Fruit fly (Drosophila melanogaster) whole organism, embryonic: Measurements from ENCODE around the gene CG33286.

Experiments used
- Adf1 ChIP-seq: fragments of 200-800 bp; sonication (Bioruptor generic); IDR thresholded peaks from 2 replicates; pipeline ENCODE4 v1.3.6; 2022; ENCODE audit warnings: missing biosample characterization, missing genetic modification characterization
- B-H1 ChIP-seq: fragments of 200-800 bp; sonication (Bioruptor generic); IDR thresholded peaks from 3 replicates; pipeline ENCODE4 v1.3.6; 2022; ENCODE audit warnings: missing biosample characterization, missing genetic modification characterization
- B-H2 ChIP-seq: fragments of 200-800 bp; sonication (Bioruptor generic); optimal IDR thresholded peaks from 2 replicates; lab custom pipeline; 2018; ENCODE audit warnings: missing biosample characterization, mild to moderate bottlenecking, missing genetic modification characterization
- CG10321 ChIP-seq: fragments of 200-800 bp; sonication (Bioruptor generic); IDR thresholded peaks from 2 replicates; pipeline ENCODE4 v1.3.6; 2022; ENCODE audit warnings: missing biosample characterization, missing genetic modification characterization
- CG10979 ChIP-seq: fragments of 200-800 bp; sonication (Bioruptor generic); optimal IDR thresholded peaks from 2 replicates; lab custom pipeline; 2018; ENCODE audit warnings: missing biosample characterization, mild to moderate bottlenecking, missing genetic modification characterization, moderate library complexity
- CG11085 ChIP-seq: fragments of 200-800 bp; sonication (Bioruptor generic); IDR thresholded peaks from 2 replicates; pipeline ENCODE4 v1.3.6; 2022; ENCODE audit warnings: missing biosample characterization, missing genetic modification characterization
- CG12104 ChIP-seq: fragments of 200-800 bp; sonication (Bioruptor generic); optimal IDR thresholded peaks from 3 replicates; lab custom pipeline; 2016; ENCODE audit warnings: missing biosample characterization, missing genetic modification characterization
- CG12769 ChIP-seq: fragments of 200-800 bp; sonication (Bioruptor generic); optimal IDR thresholded peaks from 2 replicates; lab custom pipeline; 2019; ENCODE audit warnings: missing biosample characterization, mild to moderate bottlenecking, missing genetic modification characterization, moderate library complexity
- CG14014 ChIP-seq: fragments of 200-800 bp; sonication (Bioruptor generic); IDR thresholded peaks from 2 replicates; pipeline ENCODE4 v1.3.6; 2022; ENCODE audit warnings: missing biosample characterization, missing genetic modification characterization
- CG16779 ChIP-seq: fragments of 200-800 bp; sonication (Bioruptor generic); IDR thresholded peaks from 2 replicates; pipeline ENCODE4 v1.3.6; 2022; ENCODE audit warnings: missing biosample characterization, missing genetic modification characterization
- CG17186 ChIP-seq: fragments of 200-800 bp; sonication (Bioruptor generic); optimal IDR thresholded peaks from 3 replicates; lab custom pipeline; 2017; ENCODE audit warnings: missing biosample characterization, missing genetic modification reagents, missing genetic modification characterization
- CG18011 ChIP-seq: fragments of 200-800 bp; sonication (Bioruptor generic); optimal IDR thresholded peaks from 2 replicates; lab custom pipeline; 2017; ENCODE audit warnings: missing biosample characterization, missing genetic modification characterization, mild to moderate bottlenecking, moderate library complexity, missing genotype
- CG18764 ChIP-seq: fragments of 200-800 bp; sonication (Bioruptor generic); optimal IDR thresholded peaks from 3 replicates; lab custom pipeline; 2016; ENCODE audit warnings: missing biosample characterization, missing genetic modification characterization
- CG2199 ChIP-seq: fragments of 200-800 bp; sonication (Bioruptor generic); IDR thresholded peaks from 3 replicates; pipeline ENCODE4 v1.3.6; 2022; ENCODE audit warnings: missing biosample characterization, missing genetic modification characterization
- CG2202 ChIP-seq: fragments of 200-800 bp; sonication (Bioruptor generic); optimal IDR thresholded peaks from 2 replicates; lab custom pipeline; 2018; ENCODE audit warnings: missing biosample characterization, mild to moderate bottlenecking, missing genetic modification characterization
- CG31365 ChIP-seq: fragments of 200-800 bp; sonication (Bioruptor generic); optimal IDR thresholded peaks from 2 replicates; lab custom pipeline; 2018; ENCODE audit warnings: missing biosample characterization, mild to moderate bottlenecking, missing genetic modification characterization
- CG42726 ChIP-seq: fragments of 200-800 bp; sonication (Bioruptor generic); IDR thresholded peaks from 2 replicates; pipeline ENCODE4 v1.3.6; 2022; ENCODE audit warnings: missing biosample characterization, missing genetic modification characterization; ENCODE audit not compliant: partially characterized antibody
- CG4282 ChIP-seq: fragments of 200-800 bp; sonication (Bioruptor generic); optimal IDR thresholded peaks from 2 replicates; lab custom pipeline; 2016; ENCODE audit warnings: missing biosample characterization, missing genetic modification characterization
- CG4328 ChIP-seq: fragments of 200-800 bp; sonication (Bioruptor generic); optimal IDR thresholded peaks from 3 replicates; lab custom pipeline; 2017; ENCODE audit warnings: missing biosample characterization, missing genetic modification reagents, missing genetic modification characterization
- CG4820 ChIP-seq: fragments of 200-800 bp; sonication (Bioruptor generic); optimal IDR thresholded peaks from 3 replicates; lab custom pipeline; 2016; ENCODE audit warnings: missing biosample characterization, missing genetic modification characterization
- CG6654 ChIP-seq: fragments of 200-800 bp; sonication (Bioruptor generic); optimal IDR thresholded peaks from 2 replicates; lab custom pipeline; 2017; ENCODE audit warnings: missing biosample characterization, mild to moderate bottlenecking, missing genetic modification characterization
- CG6854 ChIP-seq: fragments of 200-800 bp; sonication (Bioruptor generic); optimal IDR thresholded peaks from 3 replicates; lab custom pipeline; 2017; ENCODE audit warnings: missing biosample characterization, mild to moderate bottlenecking, missing genetic modification characterization
- CG7987 ChIP-seq: fragments of 200-800 bp; sonication (Bioruptor generic); optimal IDR thresholded peaks from 2 replicates; lab custom pipeline; 2018; ENCODE audit warnings: missing biosample characterization, mild to moderate bottlenecking, missing genetic modification characterization, moderate library complexity
- CG9797 ChIP-seq: fragments of 200-800 bp; sonication (Bioruptor generic); optimal IDR thresholded peaks from 3 replicates; lab custom pipeline; 2018; ENCODE audit warnings: missing biosample characterization, mild to moderate bottlenecking, missing genetic modification characterization
- Deaf1 ChIP-seq: fragments of 200-800 bp; optimal IDR thresholded peaks from 3 replicates; lab custom pipeline; 2019; ENCODE audit warnings: missing biosample characterization, mild to moderate bottlenecking, missing genetic modification characterization, moderate library complexity
- H2.0 ChIP-seq: fragments of 200-800 bp; sonication (Bioruptor generic); IDR thresholded peaks from 2 replicates; pipeline ENCODE4 v1.3.6; 2022; ENCODE audit warnings: missing biosample characterization, missing genetic modification characterization
- Lpt ChIP-seq: fragments of >200 bp; optimal IDR thresholded peaks from 2 replicates; lab custom pipeline; 2018; ENCODE audit warnings: missing biosample characterization, missing genetic modification characterization
- MBD-R2 ChIP-seq: fragments of 200-800 bp; sonication (Bioruptor generic); IDR thresholded peaks from 2 replicates; pipeline ENCODE4 v1.3.6; 2022; ENCODE audit warnings: missing biosample characterization, missing genetic modification characterization
- Max ChIP-seq: fragments of 200-800 bp; sonication (Bioruptor generic); optimal IDR thresholded peaks from 2 replicates; lab custom pipeline; 2016; ENCODE audit warnings: missing biosample characterization, mild to moderate bottlenecking, missing genetic modification characterization
- Meics ChIP-seq: fragments of 200-800 bp; sonication (Bioruptor generic); optimal IDR thresholded peaks from 2 replicates; lab custom pipeline; 2017; ENCODE audit warnings: missing biosample characterization, mild to moderate bottlenecking, missing genetic modification characterization
- Myb ChIP-seq: fragments of 200-800 bp; sonication (Bioruptor generic); optimal IDR thresholded peaks from 2 replicates; lab custom pipeline; 2016; ENCODE audit warnings: missing biosample characterization, missing genetic modification characterization
- Oli ChIP-seq: fragments of 200-800 bp; sonication (Bioruptor generic); optimal IDR thresholded peaks from 2 replicates; lab custom pipeline; 2018; ENCODE audit warnings: missing biosample characterization, mild to moderate bottlenecking, missing genetic modification characterization, moderate library complexity
- Scr ChIP-seq: fragments of 200-800 bp; sonication (Bioruptor generic); IDR thresholded peaks from 2 replicates; pipeline ENCODE4 v1.3.6; 2022; ENCODE audit warnings: missing biosample characterization, missing genetic modification characterization; ENCODE audit not compliant: partially characterized antibody
- Sry-β ChIP-seq: fragments of 200-800 bp; sonication (Bioruptor generic); optimal IDR thresholded peaks from 2 replicates; lab custom pipeline; 2018; ENCODE audit warnings: missing biosample characterization, mild to moderate bottlenecking, missing genetic modification characterization, moderate library complexity
- Trl ChIP-seq, 3 experiments: fragments of >200 bp in 2 of 3; fragments of 200-800 bp in 1 of 3; sonication (Bioruptor generic) in 1 of 3; optimal IDR thresholded peaks; 2 replicates in 1 of 3; 3 replicates in 2 of 3; lab custom pipeline; 2016 to 2017; ENCODE audit warnings: missing biosample characterization in 1 of 3, missing genetic modification characterization in 1 of 3
- al ChIP-seq: fragments of 200-800 bp; sonication (Bioruptor generic); IDR thresholded peaks from 2 replicates; pipeline ENCODE4 v1.3.6; 2022; ENCODE audit warnings: missing biosample characterization, missing genetic modification characterization
- bigmax ChIP-seq: fragments of 200-800 bp; sonication (Bioruptor generic); optimal IDR thresholded peaks from 2 replicates; lab custom pipeline; 2018; ENCODE audit warnings: missing biosample characterization, mild to moderate bottlenecking, missing genetic modification characterization
- caup ChIP-seq: fragments of 200-800 bp; sonication (Bioruptor generic); optimal IDR thresholded peaks from 3 replicates; lab custom pipeline; 2017; ENCODE audit warnings: missing biosample characterization, mild to moderate bottlenecking, missing genetic modification characterization, moderate library complexity; ENCODE audit not compliant: severe bottlenecking
- chinmo ChIP-seq: fragments of 200-800 bp; sonication (Bioruptor generic); IDR thresholded peaks from 4 replicates; pipeline ENCODE4 v1.3.6; 2022; ENCODE audit warnings: missing biosample characterization, missing genetic modification characterization; ENCODE audit not compliant: partially characterized antibody
- ci ChIP-seq: fragments of 200-800 bp; sonication (Bioruptor generic); IDR thresholded peaks from 3 replicates; pipeline ENCODE4 v1.3.6; 2022; ENCODE audit warnings: missing biosample characterization, missing genetic modification characterization
- cwo ChIP-seq: fragments of 200-800 bp; sonication (Bioruptor generic); optimal IDR thresholded peaks from 3 replicates; lab custom pipeline; 2017; ENCODE audit warnings: missing biosample characterization, missing genetic modification characterization, mild to moderate bottlenecking, moderate library complexity, missing genetic modification reagents
- dan ChIP-seq: fragments of 200-800 bp; sonication (Bioruptor generic); IDR thresholded peaks from 2 replicates; pipeline ENCODE4 v1.3.6; 2022; ENCODE audit warnings: missing biosample characterization, missing genetic modification characterization
- disco-r ChIP-seq: fragments of 200-800 bp; sonication (Bioruptor generic); optimal IDR thresholded peaks from 2 replicates; lab custom pipeline; 2016; ENCODE audit warnings: missing biosample characterization, missing genetic modification characterization
- gem ChIP-seq: fragments of 200-800 bp; sonication (Bioruptor generic); optimal IDR thresholded peaks from 2 replicates; lab custom pipeline; 2019; ENCODE audit warnings: missing biosample characterization, mild to moderate bottlenecking, missing genetic modification characterization, moderate library complexity
- kni ChIP-seq: fragments of 200-800 bp; sonication (Bioruptor generic); optimal IDR thresholded peaks from 3 replicates; lab custom pipeline; 2017; ENCODE audit warnings: mild to moderate bottlenecking, missing biosample characterization, missing genetic modification reagents, missing genetic modification characterization
- lbe ChIP-seq: fragments of 200-800 bp; sonication (Bioruptor generic); optimal IDR thresholded peaks from 2 replicates; lab custom pipeline; 2016; ENCODE audit warnings: missing biosample characterization, mild to moderate bottlenecking, missing genetic modification characterization
- pros ChIP-seq: fragments of 200-800 bp; sonication (Bioruptor generic); optimal IDR thresholded peaks from 3 replicates; lab custom pipeline; 2019; ENCODE audit warnings: missing biosample characterization, mild to moderate bottlenecking, missing genetic modification characterization, moderate library complexity
- rib ChIP-seq: fragments of 200-800 bp; sonication (Bioruptor generic); IDR thresholded peaks from 2 replicates; pipeline ENCODE4 v1.3.6; 2022; ENCODE audit warnings: missing biosample characterization, missing genetic modification characterization
- sens-2 ChIP-seq: fragments of 200-800 bp; sonication (Bioruptor generic); IDR thresholded peaks from 2 replicates; pipeline ENCODE4 v1.3.6; 2022; ENCODE audit warnings: missing biosample characterization, missing genetic modification characterization
- tgo ChIP-seq: fragments of 200-800 bp; sonication (Bioruptor generic); IDR thresholded peaks from 3 replicates; pipeline ENCODE4 v1.3.6; 2022; ENCODE audit warnings: missing biosample characterization, missing genetic modification characterization
- tup ChIP-seq: fragments of 200-800 bp; sonication (Bioruptor generic); optimal IDR thresholded peaks from 2 replicates; lab custom pipeline; 2016; ENCODE audit warnings: missing biosample characterization, mild to moderate bottlenecking, missing genetic modification characterization, moderate library complexity

Gene CG33286

dm6 chr3L:21023364-21023763 lies 48.9 kb upstream of the CG33286 start (continued):
- TF ChIP-seq sens-2 (no peak), Max (no peak), CG2202 (tag; lab: Kevin White, UChicago) (no peak), pros (GFP tag; lab: Kevin White, UChicago) (peak; percentile 34), chinmo (peak; percentile 59; the same call in 1 of the 4 replicates), B-H1 (GFP tag; lab: Robert Waterston, UW) (no peak), tup (GFP tag; lab: Kevin White, UChicago) (no peak), ci (peak; percentile 50; the same call in 1 of the 3 replicates), Adf1 (GFP tag; lab: Robert Waterston, UW) (peak; percentile 22; the same call in 1 of the 2 replicates), CG31365 (no peak), Meics (GFP tag; lab: Kevin White, UChicago) (no peak), kni (GFP tag; lab: Kevin White, UChicago) (peak; percentile 68), tgo (GFP tag; lab: Robert Waterston, UW) (no peak), cwo (GFP tag; lab: Kevin White, UChicago) (peak; percentile 9), MBD-R2 (GFP tag; lab: Robert Waterston, UW) (no peak), CG9797 (GFP tag; lab: Kevin White, UChicago) (no peak), CG10979 (no peak), H2.0 (no peak), rib (GFP tag; lab: Robert Waterston, UW) (peak; percentile 23; the same call in 1 of the 2 replicates), CG14014 (GFP tag; lab: Robert Waterston, UW) (no peak), CG4820 (no peak), CG12104 (GFP tag; lab: Kevin White, UChicago) (no peak), Scr (GFP tag; lab: Robert Waterston, UW) (no peak), Trl (optimal IDR thresholded peaks at IDR 0.05; lab: Kevin White, UChicago) (peak; percentile 90 to 92), Trl (GFP tag; optimal IDR thresholded peaks at IDR 0.05; lab: Kevin White, UChicago) (no peak), bigmax (GFP tag; lab: Kevin White, UChicago) (no peak), CG11085 (no peak), al (GFP tag; lab: Robert Waterston, UW) (no peak), CG42726 (GFP tag; lab: Robert Waterston, UW) (no peak), CG18011 (GFP tag; lab: Kevin White, UChicago) (no peak), CG2199 (GFP tag; lab: Robert Waterston, UW) (no peak), disco-r (no peak), CG12769 (tag; lab: Kevin White, UChicago) (peak; percentile 36), CG7987 (GFP tag; lab: Kevin White, UChicago) (no peak), Lpt (GFP tag; lab: Kevin White, UChicago) (no peak), CG6854 (peak; percentile 20), caup (GFP tag; lab: Kevin White, UChicago) (no peak), Oli (tag; lab: Kevin White, UChicago) (no peak), CG10321 (GFP tag; lab: Robert Waterston, UW) (peak; percentile 45; the same call in 1 of the 2 replicates), gem (tag; lab: Kevin White, UChicago) (no peak), CG16779 (GFP tag; lab: Robert Waterston, UW) (no peak), Deaf1 (tag; lab: Kevin White, UChicago) (peak; percentile 78), CG4328 (GFP tag; lab: Kevin White, UChicago) (no peak), CG4282 (GFP tag; lab: Kevin White, UChicago) (no peak), Myb (no peak), Sry-β (GFP tag; lab: Kevin White, UChicago) (no peak), CG6654 (GFP tag; lab: Kevin White, UChicago) (no peak), B-H2 (GFP tag; lab: Kevin White, UChicago) (no peak), dan (GFP tag; lab: Robert Waterston, UW) (no peak), lbe (GFP tag; lab: Kevin White, UChicago) (peak; percentile 14), CG17186 (no peak), CG18764 (GFP tag; lab: Kevin White, UChicago) (no peak)
